Worm (Caenorhabditis elegans) whole organism, L4 larva: ENCODE data around the gene K02F6.3.

ENCODE experiments used
- D1046.2 ChIP-seq: fragments of 200-800 bp; sonication (Bioruptor generic); IDR thresholded peaks from 2 replicates; pipeline ENCODE4 v1.3.6; 2022; ENCODE audit warnings: missing genetic modification characterization, missing compliant biosample characterization
- F10B5.3 ChIP-seq: sonication (generic microtip); optimal IDR thresholded peaks from 2 replicates; lab custom pipeline; 2016; ENCODE audit warnings: mild to moderate bottlenecking, missing genetic modification characterization, missing compliant biosample characterization
- T26A8.4 ChIP-seq: fragments of 200-800 bp; sonication (Bioruptor generic); IDR thresholded peaks from 2 replicates; pipeline ENCODE4 v1.3.6; 2022; ENCODE audit warnings: missing genetic modification characterization, missing compliant biosample characterization
- Y105C5A.15 ChIP-seq: fragments of 200-800 bp; sonication (Bioruptor generic); IDR thresholded peaks from 2 replicates; pipeline ENCODE4 v1.3.6; 2022; ENCODE audit warnings: missing genetic modification characterization, missing compliant biosample characterization
- Y5F2A.4 ChIP-seq: fragments of 200-800 bp; sonication (Bioruptor generic); optimal IDR thresholded peaks from 2 replicates; lab custom pipeline; 2018; ENCODE audit warnings: mild to moderate bottlenecking, missing genetic modification characterization, missing compliant biosample characterization
- ZK337.2 ChIP-seq: fragments of 200-800 bp; sonication (Bioruptor generic); IDR thresholded peaks from 2 replicates; pipeline ENCODE4 v1.3.6; 2022; ENCODE audit warnings: missing genetic modification reagents, missing genetic modification characterization, missing compliant biosample characterization
- aha-1 ChIP-seq: fragments of 150-350 bp; peaks from one replicate; lab custom pipeline; 2014; ENCODE audit warnings: missing biosample characterization, missing genetic modification characterization
- arid-1 ChIP-seq: fragments of 200-800 bp; sonication (Bioruptor generic); conservative IDR thresholded peaks from 2 replicates; pipeline ENCODE4 v1.3.6; 2022; ENCODE audit warnings: missing genetic modification reagents, missing genetic modification characterization, missing compliant biosample characterization
- ceh-28 ChIP-seq: fragments of 150-350 bp; optimal IDR thresholded peaks from 2 replicates; lab custom pipeline; 2014; ENCODE audit warnings: missing biosample characterization, missing genetic modification reagents, missing genetic modification characterization
- ceh-44 ChIP-seq: fragments of 200-800 bp; sonication (Bioruptor generic); IDR thresholded peaks from 2 replicates; pipeline ENCODE4 v1.3.6; 2022; ENCODE audit warnings: missing genetic modification reagents, missing genetic modification characterization, missing compliant biosample characterization
- cey-2 ChIP-seq: sonication (generic microtip); optimal IDR thresholded peaks from 3 replicates; lab custom pipeline; 2017; ENCODE audit warnings: missing genetic modification characterization, mild to moderate bottlenecking, missing compliant biosample characterization, antibody characterized with exemption, borderline replicate concordance; ENCODE audit not compliant: insufficient read depth
- daf-12 ChIP-seq: fragments of 150-350 bp; optimal IDR thresholded peaks from 2 replicates; lab custom pipeline; 2014; ENCODE audit warnings: missing biosample characterization, missing genetic modification reagents, missing genetic modification characterization
- dmd-6 ChIP-seq: fragments of 200-800 bp; sonication (Bioruptor generic); IDR thresholded peaks from 2 replicates; pipeline ENCODE4 v1.3.6; 2022; ENCODE audit warnings: missing genetic modification reagents, missing genetic modification characterization, missing compliant biosample characterization
- dpl-1 ChIP-seq: fragments of 150-350 bp; optimal IDR thresholded peaks from 2 replicates; lab custom pipeline; 2014; ENCODE audit warnings: missing biosample characterization, missing genetic modification reagents, missing genetic modification characterization
- egl-27 ChIP-seq: sonication (generic microtip); optimal IDR thresholded peaks from 3 replicates; lab custom pipeline; 2017; ENCODE audit warnings: missing biosample characterization, missing genetic modification reagents, missing genetic modification characterization
- egl-43 ChIP-seq: fragments of 200-800 bp; sonication (Bioruptor generic); IDR thresholded peaks from 2 replicates; pipeline ENCODE4 v1.3.6; 2022; ENCODE audit warnings: missing genetic modification reagents, missing genetic modification characterization, missing compliant biosample characterization
- hlh-30 ChIP-seq: sonication (generic microtip); optimal IDR thresholded peaks from 2 replicates; lab custom pipeline; 2017; ENCODE audit warnings: antibody characterized with exemption, mild to moderate bottlenecking, missing genetic modification characterization, missing compliant biosample characterization; ENCODE audit not compliant: insufficient read depth
- hmg-1.1 ChIP-seq: fragments of 200-800 bp; sonication (Bioruptor generic); IDR thresholded peaks from 2 replicates; pipeline ENCODE4 v1.3.6; 2022; ENCODE audit warnings: missing genetic modification reagents, missing genetic modification characterization, missing compliant biosample characterization
- lim-7 ChIP-seq: fragments of 200-800 bp; sonication (Bioruptor generic); IDR thresholded peaks from 2 replicates; pipeline ENCODE4 v1.3.6; 2022; ENCODE audit warnings: missing genetic modification characterization, missing compliant biosample characterization
- lin-13 ChIP-seq: fragments of 150-350 bp; optimal IDR thresholded peaks from 2 replicates; lab custom pipeline; 2014; ENCODE audit warnings: missing biosample characterization, missing genetic modification reagents, missing genetic modification characterization
- lin-15B ChIP-seq: fragments of 150-350 bp; sonication (generic microtip); optimal IDR thresholded peaks from 3 replicates; lab custom pipeline; 2014; ENCODE audit warnings: missing biosample characterization, missing genetic modification characterization
- lin-29 ChIP-seq: fragments of 200-800 bp; sonication (Bioruptor generic); IDR thresholded peaks from 2 replicates; pipeline ENCODE4 v1.3.6; 2022; ENCODE audit warnings: missing genetic modification reagents, missing genetic modification characterization, missing compliant biosample characterization
- lin-38 ChIP-seq: fragments of 200-800 bp; sonication (Bioruptor generic); IDR thresholded peaks from 2 replicates; pipeline ENCODE4 v1.3.6; 2022; ENCODE audit warnings: missing genetic modification reagents, missing genetic modification characterization, missing compliant biosample characterization
- lin-39 ChIP-seq: fragments of 150-350 bp; optimal IDR thresholded peaks from 2 replicates; lab custom pipeline; 2014; ENCODE audit warnings: missing biosample characterization, missing genetic modification reagents, missing genetic modification characterization
- mes-2 ChIP-seq: sonication (generic microtip); optimal IDR thresholded peaks from 2 replicates; lab custom pipeline; 2016; ENCODE audit warnings: missing genotype, mild to moderate bottlenecking, missing genetic modification characterization, missing compliant biosample characterization; ENCODE audit not compliant: poor library complexity, severe bottlenecking
- mxl-2 ChIP-seq: fragments of 200-800 bp; sonication (Bioruptor generic); conservative IDR thresholded peaks from 2 replicates; pipeline ENCODE4 v1.3.6; 2022; ENCODE audit warnings: missing genetic modification reagents, missing genetic modification characterization, missing compliant biosample characterization
- nhr-111 ChIP-seq: fragments of 200-800 bp; sonication (Bioruptor generic); optimal IDR thresholded peaks from 2 replicates; lab custom pipeline; 2018; ENCODE audit warnings: mild to moderate bottlenecking, missing genetic modification characterization, missing compliant biosample characterization
- nhr-41 ChIP-seq: fragments of 200-800 bp; sonication (Bioruptor generic); IDR thresholded peaks from 2 replicates; pipeline ENCODE4 v1.3.6; 2022; ENCODE audit warnings: missing genetic modification reagents, missing genetic modification characterization, missing compliant biosample characterization
- nhr-6 ChIP-seq: fragments of 150-350 bp; optimal IDR thresholded peaks from 2 replicates; lab custom pipeline; 2014; ENCODE audit warnings: missing biosample characterization, missing genetic modification characterization
- nhr-77 ChIP-seq: fragments of 150-350 bp; optimal IDR thresholded peaks from 2 replicates; lab custom pipeline; 2014; ENCODE audit warnings: missing biosample characterization, missing genetic modification characterization
- pha-4 ChIP-seq, 2 experiments: fragments of 150-350 bp in 1 of 2; fragments of 200-800 bp in 1 of 2; sonication (Bioruptor generic) in 1 of 2; IDR thresholded peaks in 1 of 2; optimal IDR thresholded peaks in 1 of 2; 2 replicates each; pipeline versions ENCODE4 v1.3.6 to Lab custom; 2014 to 2022; ENCODE audit warnings: missing genetic modification characterization in 2 of 2, missing genetic modification reagents in 2 of 2, missing biosample characterization in 1 of 2, missing compliant biosample characterization in 1 of 2
- skn-1 ChIP-seq: fragments of 150-350 bp; optimal IDR thresholded peaks from 2 replicates; lab custom pipeline; 2014; ENCODE audit warnings: missing biosample characterization, missing genetic modification characterization
- snpc-4 ChIP-seq: fragments of 150-350 bp; optimal IDR thresholded peaks from 2 replicates; lab custom pipeline; 2014; ENCODE audit warnings: missing biosample characterization, missing genetic modification characterization
- spr-3 ChIP-seq: fragments of 200-800 bp; sonication (Bioruptor generic); optimal IDR thresholded peaks from 2 replicates; lab custom pipeline; 2018; ENCODE audit warnings: mild to moderate bottlenecking, missing genetic modification characterization, missing compliant biosample characterization
- unc-130 ChIP-seq: sonication (generic microtip); optimal IDR thresholded peaks from 2 replicates; lab custom pipeline; 2016; ENCODE audit warnings: missing genetic modification reagents, missing genetic modification characterization, missing compliant biosample characterization
- unc-39 ChIP-seq: sonication (generic microtip); optimal IDR thresholded peaks from 2 replicates; lab custom pipeline; 2017; ENCODE audit warnings: missing biosample characterization, missing genetic modification characterization
- unc-62 ChIP-seq, 3 experiments: fragments of 150-350 bp in 1 of 3; sonication (generic microtip); optimal IDR thresholded peaks in 2 of 3; peaks in 1 of 3; 1 replicate in 1 of 3; 2 replicates in 2 of 3; lab custom pipeline; 2014 to 2017; ENCODE audit warnings: missing biosample characterization in 3 of 3, missing genetic modification characterization in 3 of 3, missing genetic modification reagents in 3 of 3, missing genotype in 1 of 3
- vab-7 ChIP-seq: fragments of 200-800 bp; sonication (Bioruptor generic); IDR thresholded peaks from 2 replicates; pipeline ENCODE4 v1.3.6; 2022; ENCODE audit warnings: missing genetic modification reagents, missing genetic modification characterization, missing compliant biosample characterization
- zip-11 ChIP-seq: fragments of 200-800 bp; sonication (Bioruptor generic); IDR thresholded peaks from 2 replicates; pipeline ENCODE4 v1.3.6; 2022; ENCODE audit warnings: missing genetic modification characterization, missing compliant biosample characterization
- ztf-11 ChIP-seq: fragments of 150-350 bp; optimal IDR thresholded peaks from 2 replicates; lab custom pipeline; 2014; ENCODE audit warnings: missing biosample characterization, missing genetic modification characterization
- ztf-7 ChIP-seq: fragments of 150-350 bp; optimal IDR thresholded peaks from 2 replicates; lab custom pipeline; 2014; ENCODE audit warnings: missing biosample characterization, missing genetic modification characterization

The K02F6.3 gene

DNA sequence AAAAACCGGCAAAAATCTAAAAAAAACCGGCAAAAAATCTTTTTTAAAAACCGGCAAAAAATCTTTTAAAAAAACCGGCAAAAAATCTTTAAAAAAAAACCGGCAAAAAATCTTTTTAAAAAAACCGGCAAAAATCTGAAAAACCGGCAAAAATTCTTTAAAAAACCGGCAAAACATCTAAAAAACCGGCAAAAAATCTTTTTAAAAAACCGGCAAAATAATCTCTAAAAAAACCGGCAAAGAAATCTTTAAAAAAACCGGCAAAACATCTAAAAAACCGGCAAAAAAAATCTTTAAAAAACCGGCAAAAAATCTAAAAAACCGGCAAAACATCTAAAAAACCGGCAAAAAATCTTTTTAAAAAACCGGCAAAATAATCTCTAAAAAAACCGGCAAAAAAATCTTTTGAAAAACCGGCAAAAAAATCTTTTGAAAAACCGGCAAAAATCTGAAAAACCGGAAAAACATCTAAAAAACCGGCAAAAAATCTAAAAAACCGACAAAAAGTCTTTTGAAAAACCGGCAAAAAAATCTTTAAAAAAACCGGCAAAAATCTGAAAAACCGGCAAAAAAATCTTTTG lies 24.4 kb downstream of the K02F6.3 start:
- TF ChIP-seq aha-1 (tag; lab: Kevin White, UChicago) = peak; percentile 22

DNA sequence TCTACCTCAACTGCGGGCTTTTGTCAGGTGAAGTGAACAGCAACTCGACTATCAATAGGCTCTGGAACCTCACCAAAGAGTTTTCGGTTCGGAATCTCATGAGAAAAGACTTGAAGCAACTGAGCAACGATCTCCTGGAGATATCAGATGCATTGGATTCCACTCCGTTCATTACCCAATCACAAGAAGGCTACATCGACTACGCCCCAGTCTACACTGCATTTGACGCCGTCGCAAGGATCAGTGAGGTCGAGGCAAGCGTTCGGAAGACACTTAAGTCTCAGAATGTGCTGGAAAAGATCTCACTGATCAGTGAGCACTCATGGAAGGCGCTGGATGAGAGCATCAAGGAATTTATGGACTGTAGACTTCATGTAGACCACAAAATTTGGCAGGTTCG lies 32.2 kb downstream of the K02F6.3 start:
- TF ChIP-seq aha-1 (tag; lab: Kevin White, UChicago) (peak; percentile 91), dmd-6 (no peak), ceh-44 (no peak)
- TF ChIP-seq, all 104 proteins: peak for 1

DNA sequence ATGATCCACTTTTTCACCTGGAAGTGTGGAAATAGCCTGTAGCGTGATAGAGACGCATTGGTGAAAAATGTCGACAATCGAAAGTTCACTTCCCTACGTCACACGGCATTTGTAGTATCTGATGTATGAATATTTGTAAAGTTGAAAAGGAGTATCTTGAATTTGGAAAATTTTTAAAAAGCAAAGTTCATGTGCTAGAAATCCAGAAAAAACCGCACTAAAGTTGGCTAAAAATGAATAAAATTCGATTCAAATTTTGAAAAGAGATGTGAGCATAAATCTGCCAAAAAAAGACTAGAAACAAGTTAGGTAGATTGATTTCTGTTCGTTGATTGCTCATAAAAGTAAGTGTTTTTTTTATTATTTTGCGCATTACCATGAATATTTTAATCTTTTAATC lies 37.0 kb downstream of the K02F6.3 start, which contains the start of gene sri-74:
TSS of gene sri-74 (minus strand) at position 101 of the 400 bp plus-strand sequence.
- TF ChIP-seq ztf-7 (no peak), Y5F2A.4 (no peak), lin-39 (tag; lab: Kevin White, UChicago) (no peak), lin-38 (no peak), cey-2 (no peak), lin-13 (no peak), pha-4 (GFP tag; IDR thresholded peaks at IDR 0.05; lab: Robert Waterston, UW) (no peak), pha-4 (tag; optimal IDR thresholded peaks at IDR 0.05; lab: Kevin White, UChicago) (no peak), lim-7 (no peak), mxl-2 (GFP tag; lab: Robert Waterston, UW) (no peak)

DNA sequence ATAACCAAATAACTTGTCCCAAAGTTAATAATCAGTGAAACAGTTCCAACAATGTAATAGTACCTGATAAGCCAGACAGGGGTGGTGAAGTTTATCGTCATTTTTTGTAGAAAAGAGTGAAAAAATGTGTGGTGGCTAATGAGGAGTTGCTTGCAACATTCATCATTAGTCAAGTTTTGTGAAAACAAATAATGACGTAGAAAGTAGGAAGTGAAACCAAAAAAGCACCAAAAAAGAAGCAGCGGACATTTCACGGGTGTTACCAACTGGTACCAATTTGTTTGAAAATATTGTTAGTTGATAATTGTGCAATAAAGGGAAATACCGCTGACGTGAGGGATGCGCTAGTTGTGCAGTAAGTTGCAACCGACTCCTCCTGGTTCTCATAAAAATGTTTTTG lies 39.5 kb downstream of the K02F6.3 start, which contains the start of gene sri-36:
TSS of gene sri-36 (minus strand) at position 101 of the 400 bp plus-strand sequence.
- TF ChIP-seq skn-1 (tag; lab: Kevin White, UChicago) = no peak
- TF ChIP-seq aha-1 (tag; lab: Kevin White, UChicago) = peak; percentile 9
- TF ChIP-seq lin-29 (GFP tag; lab: Robert Waterston, UW) = no peak
- TF ChIP-seq nhr-41 (GFP tag; lab: Robert Waterston, UW) = no peak
- TF ChIP-seq unc-39 (tag; lab: Kevin White, UChicago) = no peak
- no peak for TF ChIP-seq mxl-2 (GFP tag; lab: Robert Waterston, UW)
- TF ChIP-seq nhr-111 (GFP tag; lab: Kevin White, UChicago) = no peak
- no peak for TF ChIP-seq ceh-28 (tag; lab: Kevin White, UChicago)

DNA sequence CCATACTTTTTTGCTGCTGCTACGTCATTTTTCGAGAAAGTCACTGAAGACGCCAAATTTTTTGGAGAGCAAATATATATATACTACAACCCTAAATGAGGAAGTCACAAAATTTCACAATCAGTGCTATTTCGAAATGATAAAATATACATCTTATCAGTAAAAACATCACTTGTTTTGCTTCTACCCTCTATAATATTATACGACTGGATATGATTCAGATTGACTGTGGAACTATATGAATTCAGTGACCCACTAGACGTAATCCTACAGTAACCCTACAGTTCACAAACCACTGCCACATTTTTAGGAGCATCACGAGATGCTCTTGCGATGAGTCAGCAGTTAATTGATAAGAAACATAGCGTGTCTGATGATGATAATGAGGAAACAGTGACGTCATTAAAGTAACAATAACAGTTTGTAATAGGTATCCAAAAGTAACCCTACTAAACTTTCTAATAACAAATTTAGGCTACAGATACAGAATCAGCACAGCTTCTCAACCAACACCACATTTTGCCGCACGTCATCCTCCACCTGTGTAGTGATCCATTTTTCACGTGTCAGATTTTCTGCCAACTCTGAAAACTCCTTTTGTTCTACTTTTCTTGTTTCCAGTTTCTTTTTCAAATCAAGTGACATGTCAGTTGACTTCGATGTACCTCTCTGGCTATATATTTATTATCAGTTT lies 41.0 kb downstream of the K02F6.3 start, which contains the start of the genes F33H12.7 and sri-39:
TSS of gene F33H12.7 (minus strand) at position 51 of the 694 bp plus-strand sequence.
TSS of gene sri-39 (plus strand) at position 644 of the 694 bp plus-strand sequence.
- no peak for TF ChIP-seq D1046.2
- no peak for TF ChIP-seq egl-27 (tag; lab: Kevin White, UChicago)
- no peak for TF ChIP-seq arid-1
- TF ChIP-seq ZK337.2 (GFP tag; lab: Robert Waterston, UW) = no peak
- no peak for TF ChIP-seq Y105C5A.15 (GFP tag; lab: Robert Waterston, UW)
- peak; percentile 13 for TF ChIP-seq hlh-30 (tag; lab: Kevin White, UChicago)
- no peak for TF ChIP-seq unc-130 (GFP tag; lab: Kevin White, UChicago)
- TF ChIP-seq daf-12 = no peak
- no peak for TF ChIP-seq T26A8.4 (GFP tag; lab: Robert Waterston, UW)
- no peak for TF ChIP-seq hmg-1.1 (GFP tag; lab: Robert Waterston, UW)
- peak; percentile 38 for TF ChIP-seq nhr-77
- TF ChIP-seq F10B5.3 = no peak
- TF ChIP-seq ztf-11 (tag; lab: Kevin White, UChicago) = no peak
- no peak for TF ChIP-seq aha-1 (tag; lab: Kevin White, UChicago)
- peak in 1 of 2 experiments; percentile 28 for TF ChIP-seq unc-62 (GFP tag; optimal IDR thresholded peaks at IDR 0.05 in 1 of 2; lab: Kevin White, UChicago)
- TF ChIP-seq unc-62 (tag; optimal IDR thresholded peaks at IDR 0.05; lab: Kevin White, UChicago) = no peak
- TF ChIP-seq spr-3 (GFP tag; lab: Kevin White, UChicago) = no peak
- no peak for TF ChIP-seq egl-43 (GFP tag; lab: Robert Waterston, UW)
- no peak for TF ChIP-seq mes-2 (tag; lab: Kevin White, UChicago)
- no peak for TF ChIP-seq snpc-4 (tag; lab: Kevin White, UChicago)
- no peak for TF ChIP-seq dpl-1 (GFP tag; lab: Kevin White, UChicago)
- TF ChIP-seq lin-15B (tag; lab: Kevin White, UChicago) = no peak
- TF ChIP-seq nhr-6 = peak; percentile 29
- no peak for TF ChIP-seq vab-7 (GFP tag; lab: Robert Waterston, UW)
- no peak for TF ChIP-seq pha-4 (GFP tag; IDR thresholded peaks at IDR 0.05; lab: Robert Waterston, UW)
- no peak for TF ChIP-seq pha-4 (tag; optimal IDR thresholded peaks at IDR 0.05; lab: Kevin White, UChicago)
- no peak for TF ChIP-seq ceh-28 (tag; lab: Kevin White, UChicago)
- no peak for TF ChIP-seq lin-39 (tag; lab: Kevin White, UChicago)
- TF ChIP-seq zip-11 (GFP tag; lab: Robert Waterston, UW) = no peak
